Fruit fly (Drosophila melanogaster) ovary, adult (tissue): Measurements from ENCODE around the gene CG11997.

Experiments used
- CG17801 ChIP-seq: fragments of 200-800 bp; optimal IDR thresholded peaks from 2 replicates; lab custom pipeline; 2019; ENCODE audit warnings: missing biosample characterization, mild to moderate bottlenecking, missing genetic modification characterization, moderate library complexity; ENCODE audit not compliant: partially characterized antibody

The CG11997 gene

dm6 chr3R:9227944-9228343 is 50.6 kb downstream of the CG11997 start:
- no peak for TF ChIP-seq CG17801 (GFP tag; lab: Kevin White, UChicago)
